Fruit fly (Drosophila melanogaster): ENCODE measurements around the gene CG14718.

CG14718 gene

DNA sequence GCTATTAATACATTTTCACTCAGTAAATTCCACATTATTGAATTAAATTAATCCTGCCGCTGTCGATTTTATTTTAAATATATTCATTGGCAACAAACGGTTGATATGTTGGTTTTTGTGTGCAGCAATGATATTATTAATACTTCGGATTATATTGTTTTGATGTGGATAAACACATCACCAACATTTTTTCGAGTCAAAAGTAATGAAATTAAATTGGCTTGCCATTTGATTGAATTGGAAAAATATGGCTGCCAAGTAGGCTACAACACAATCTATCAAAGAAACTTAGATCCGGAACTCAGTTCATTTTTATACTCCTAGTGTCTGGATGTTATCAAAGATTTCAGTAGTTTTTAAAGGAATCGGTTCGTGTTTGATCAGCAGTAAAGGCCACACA, at the start of gene CG14718:
Gene CG14718, plus strand, starts transcription at position 301 of the 400 bp plus-strand sequence.
- TF ChIP-seq Sox15 (GFP tag; optimal IDR thresholded peaks at IDR 0.05) (no peak), CG9139 (GFP tag; optimal IDR thresholded peaks at IDR 0.05) (no peak), CG7368 (GFP tag; optimal IDR thresholded peaks at IDR 0.05) (no peak), Blimp-1 (GFP tag; optimal IDR thresholded peaks at IDR 0.05) (no peak), net (GFP tag; optimal IDR thresholded peaks at IDR 0.05) (no peak), svp (GFP tag) (no peak), Hr38 (GFP tag; optimal IDR thresholded peaks at IDR 0.05) (no peak), lz (GFP tag; optimal IDR thresholded peaks at IDR 0.05) (no peak)

dm6 chr3R:11655873-11656374, 44.5 kb upstream of the CG14718 start, which contains the start of gene CG42327:
CG42327 (plus strand) TSS chr3R:11656149.
- TF ChIP-seq salr (GFP tag; optimal IDR thresholded peaks at IDR 0.05) (peak; percentile 85 to 95), CG3919 (GFP tag; optimal IDR thresholded peaks at IDR 0.05) (peak; percentile 97), CG11294 (GFP tag; IDR thresholded peaks at IDR 0.05) (peak; percentile 90), CG6276 (GFP tag; optimal IDR thresholded peaks at IDR 0.05) (peak; percentile 95), Eip93F (GFP tag; optimal IDR thresholded peaks at IDR 0.05) (peak; percentile 91), Eip78C (GFP tag) (peak; percentile 99), OdsH (GFP tag; optimal IDR thresholded peaks at IDR 0.05) (peak; percentile 98), Eip75B (GFP tag; optimal IDR thresholded peaks at IDR 0.05) (peak; percentile 94), achi (GFP tag; optimal IDR thresholded peaks at IDR 0.05) (peak; percentile 97), lz (GFP tag; optimal IDR thresholded peaks at IDR 0.05) (peak; percentile 91), fd59A (GFP tag; optimal IDR thresholded peaks at IDR 0.05) (peak; percentile 83), eg (GFP tag; IDR thresholded peaks at IDR 0.05) (peak; percentile 98), dsx (GFP tag; optimal IDR thresholded peaks at IDR 0.05; ENCODE audit: poor library complexity, severe bottlenecking) (peak; percentile 87), topi (GFP tag; optimal IDR thresholded peaks at IDR 0.05) (peak; percentile 93), CG8319 (GFP tag; optimal IDR thresholded peaks at IDR 0.05) (peak; percentile 85), Lpt (GFP tag; optimal IDR thresholded peaks at IDR 0.05) (peak; percentile 98), CG6792 (GFP tag; optimal IDR thresholded peaks at IDR 0.05) (peak; percentile 95), CG34406 (GFP tag; optimal IDR thresholded peaks at IDR 0.05) (peak; percentile 96), cyc (GFP tag; optimal IDR thresholded peaks at IDR 0.05) (peak; percentile 90), fkh (GFP tag; optimal IDR thresholded peaks at IDR 0.05) (peak; percentile 86), acj6 (GFP tag; optimal IDR thresholded peaks at IDR 0.05) (peak; percentile 96), Sox14 (GFP tag; optimal IDR thresholded peaks at IDR 0.05) (peak; percentile 94), Sox102F (GFP tag; optimal IDR thresholded peaks at IDR 0.05) (peak; percentile 96), CG6808 (GFP tag; optimal IDR thresholded peaks at IDR 0.05) (peak; percentile 83), ss (GFP tag; optimal IDR thresholded peaks at IDR 0.05) (peak; percentile 81 to 85), vri (GFP tag; optimal IDR thresholded peaks at IDR 0.05) (peak; percentile 93), CG3032 (tag; optimal IDR thresholded peaks at IDR 0.05) (peak; percentile 88), CG8119 (GFP tag; IDR thresholded peaks at IDR 0.05) (peak; percentile 99), Ets96B (tag; optimal IDR thresholded peaks at IDR 0.05) (peak; percentile 94), spab (GFP tag; optimal IDR thresholded peaks at IDR 0.05) (peak; percentile 90), net (GFP tag; optimal IDR thresholded peaks at IDR 0.05) (peak; percentile 98), Ets21C (GFP tag; optimal IDR thresholded peaks at IDR 0.05) (peak; percentile 87), CG1621 (tag; optimal IDR thresholded peaks at IDR 0.05) (peak; percentile 86), Hr39 (GFP tag; optimal IDR thresholded peaks at IDR 0.05) (peak; percentile 86), CG32006 (GFP tag; optimal IDR thresholded peaks at IDR 0.05) (peak; percentile 98), CG9139 (GFP tag; optimal IDR thresholded peaks at IDR 0.05) (peak; percentile 78), Smox (GFP tag; optimal IDR thresholded peaks at IDR 0.05) (peak; percentile 93), CG8632 (GFP tag; optimal IDR thresholded peaks at IDR 0.05) (peak; percentile 93), CG11762 (GFP tag; optimal IDR thresholded peaks at IDR 0.05; ENCODE audit: insufficient read depth) (peak; percentile 94), Blimp-1 (GFP tag; optimal IDR thresholded peaks at IDR 0.05) (peak; percentile 96), Gug (GFP tag; IDR thresholded peaks at IDR 0.05) (peak; percentile 92), CG6854 (GFP tag; optimal IDR thresholded peaks at IDR 0.05) (peak; percentile 82), esn (GFP tag; optimal IDR thresholded peaks at IDR 0.05) (peak; percentile 96), fd85E (GFP tag; optimal IDR thresholded peaks at IDR 0.05) (peak; percentile 80), CG16779 (tag; optimal IDR thresholded peaks at IDR 0.05) (peak; percentile 92)

All from whole organism, prepupa.